Worm (Caenorhabditis elegans) whole organism, L3 larva: ENCODE measurements around the gene K09E2.1.

Source experiments
- R02D3.7 ChIP-seq: fragments of 150-350 bp; optimal IDR thresholded peaks from 2 replicates; lab custom pipeline; 2014; ENCODE audit warnings: missing biosample characterization, missing genetic modification characterization
- ZK546.5 ChIP-seq: sonication (generic microtip); optimal IDR thresholded peaks from 2 replicates; lab custom pipeline; 2017; ENCODE audit warnings: missing biosample characterization, missing genetic modification characterization
- ama-1 ChIP-seq: fragments of 150-350 bp; optimal IDR thresholded peaks from 2 replicates; lab custom pipeline; 2018
- egl-27 ChIP-seq: sonication (generic microtip); optimal IDR thresholded peaks from 4 replicates; lab custom pipeline; 2017; ENCODE audit warnings: missing biosample characterization, missing genetic modification reagents, missing genetic modification characterization
- egl-5 ChIP-seq: fragments of 150-350 bp; optimal IDR thresholded peaks from 2 replicates; lab custom pipeline; 2017; ENCODE audit warnings: missing biosample characterization, missing genetic modification reagents, missing genetic modification characterization, inconsistent platforms
- jun-1 ChIP-seq: fragments of 150-350 bp; optimal IDR thresholded peaks from 2 replicates; lab custom pipeline; 2014; ENCODE audit warnings: missing biosample characterization, missing genetic modification reagents, missing genetic modification characterization
- nhr-237 ChIP-seq: fragments of 150-350 bp; optimal IDR thresholded peaks from 2 replicates; lab custom pipeline; 2014; ENCODE audit warnings: missing biosample characterization, missing genetic modification characterization
- nhr-25 ChIP-seq: sonication (generic microtip); optimal IDR thresholded peaks from 2 replicates; lab custom pipeline; 2017; ENCODE audit warnings: missing biosample characterization, missing genetic modification characterization
- pha-4 ChIP-seq: fragments of 150-350 bp; optimal IDR thresholded peaks from 2 replicates; lab custom pipeline; 2014; ENCODE audit warnings: missing biosample characterization, missing genetic modification reagents, missing genetic modification characterization
- snpc-4 ChIP-seq: fragments of 150-350 bp; optimal IDR thresholded peaks from 2 replicates; lab custom pipeline; 2014; ENCODE audit warnings: missing biosample characterization, missing genetic modification characterization
- unc-62 ChIP-seq: fragments of 150-350 bp; sonication (generic microtip); optimal IDR thresholded peaks from 4 replicates; lab custom pipeline; 2014; ENCODE audit warnings: missing biosample characterization, missing genetic modification reagents, missing genetic modification characterization
- ztf-4 ChIP-seq: fragments of 150-350 bp; optimal IDR thresholded peaks from 2 replicates; lab custom pipeline; 2014; ENCODE audit warnings: missing biosample characterization, missing genetic modification characterization

ce11 chrX:8720658-8721057, 39.0 kb downstream of the K09E2.1 start, which contains the start of gene F53A9.9:
- TF ChIP-seq egl-27 (tag; lab: Kevin White, UChicago) (no peak), unc-62 (GFP tag; lab: Kevin White, UChicago) (no peak), nhr-237 (no peak), pha-4 (no peak), ama-1 (lab: Kevin White, UChicago) (no peak), ztf-4 (tag; lab: Kevin White, UChicago) (no peak), egl-5 (tag; lab: Kevin White, UChicago) (no peak), R02D3.7 (no peak), nhr-25 (tag; lab: Kevin White, UChicago) (no peak), jun-1 (tag; lab: Kevin White, UChicago) (no peak), ZK546.5 (tag; lab: Kevin White, UChicago) (no peak), snpc-4 (tag; lab: Kevin White, UChicago) (no peak)
